Worm (Caenorhabditis elegans): ENCODE measurements around the gene ZC204.13.
"Not testable (repeated sequence)": the region's sequence is repeated elsewhere in the genome, so short reads cannot be mapped to it uniquely, and the experiment has no call there.

Gene ZC204.13

DNA sequence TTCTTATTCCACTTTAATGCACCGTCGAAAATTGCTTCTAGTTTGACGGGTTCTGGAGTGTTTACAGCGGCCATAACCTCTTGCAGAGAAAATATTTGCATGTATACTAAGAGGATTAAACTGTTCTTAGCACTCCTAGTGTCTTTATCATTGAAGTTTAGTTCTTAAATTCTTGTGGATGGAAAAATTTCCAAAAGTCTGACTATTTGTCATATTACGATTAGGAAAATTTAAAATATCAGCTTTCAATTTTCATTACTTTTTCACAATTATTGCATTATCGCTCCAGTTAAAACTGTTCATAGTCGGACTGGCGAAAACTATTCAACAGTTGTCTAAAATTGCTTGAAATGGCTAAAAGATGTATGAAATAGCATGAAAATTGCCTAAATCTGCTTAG is at the start of gene ZC204.13:
ZC204.13 (minus strand) TSS at position 101 of the 400 bp plus-strand sequence.
- TF ChIP-seq bed-1, nfya-2, ztf-6 (GFP tag; IDR thresholded peaks at IDR 0.05): not testable (repeated sequence)

DNA sequence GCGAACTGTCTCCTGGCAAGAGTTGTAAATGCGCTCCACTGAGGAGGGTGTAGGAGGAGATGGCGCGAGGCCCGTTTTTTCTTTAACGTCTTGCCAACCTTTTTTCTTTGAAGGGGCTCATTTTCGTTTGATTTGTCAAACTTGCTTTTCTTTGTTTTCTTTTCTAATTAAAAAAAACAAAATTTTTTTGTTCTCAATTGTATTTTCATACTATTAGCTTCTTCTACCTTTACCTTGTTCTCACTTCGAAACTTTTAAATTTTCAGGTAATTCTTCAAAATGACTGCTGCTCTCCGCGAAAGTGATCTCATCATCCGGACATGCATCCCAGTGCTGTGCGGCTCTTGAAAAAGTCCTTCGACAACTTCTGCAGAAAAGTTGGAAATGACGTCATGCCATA is 49.2 kb upstream of the ZC204.13 start, which contains the start of gene fbxa-184:
fbxa-184 (plus strand) TSS at position 301 of the 400 bp plus-strand sequence.
- no peak for TF ChIP-seq snpc-3.4 (tag; optimal IDR thresholded peaks at IDR 0.05)
- no peak for TF ChIP-seq rec-8 (tag; optimal IDR thresholded peaks at IDR 0.05)
- no peak for TF ChIP-seq D2030.7 (GFP tag; IDR thresholded peaks at IDR 0.05)
- TF ChIP-seq aptf-2 (GFP tag; conservative IDR thresholded peaks at IDR 0.05), result peak; percentile 81
- TF ChIP-seq aptf-3 (GFP tag; IDR thresholded peaks at IDR 0.05), result no peak

DNA sequence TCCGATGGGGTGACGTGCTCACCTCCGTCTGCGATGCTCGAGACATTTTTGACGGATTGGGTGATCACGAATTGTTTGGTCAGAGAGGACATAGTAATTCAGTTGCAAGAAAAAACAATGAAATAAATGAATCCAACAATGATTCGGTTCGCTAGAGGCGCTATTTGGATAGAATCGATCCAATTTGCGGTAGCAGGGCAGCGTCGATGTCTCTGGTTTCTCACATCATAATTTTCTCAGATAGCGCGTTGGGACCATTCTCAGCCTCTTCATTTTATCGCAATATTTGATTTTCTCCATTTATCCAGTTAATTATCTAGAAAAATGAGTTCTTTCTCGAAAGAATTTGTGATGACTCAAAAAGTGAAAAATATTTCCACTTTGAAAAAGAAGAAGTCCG is 45.6 kb upstream of the ZC204.13 start, which contains the start of gene sdz-18:
sdz-18 (minus strand) TSS at position 101 of the 400 bp plus-strand sequence.
- no peak for TF ChIP-seq ztf-22 (GFP tag; optimal IDR thresholded peaks at IDR 0.05)

DNA sequence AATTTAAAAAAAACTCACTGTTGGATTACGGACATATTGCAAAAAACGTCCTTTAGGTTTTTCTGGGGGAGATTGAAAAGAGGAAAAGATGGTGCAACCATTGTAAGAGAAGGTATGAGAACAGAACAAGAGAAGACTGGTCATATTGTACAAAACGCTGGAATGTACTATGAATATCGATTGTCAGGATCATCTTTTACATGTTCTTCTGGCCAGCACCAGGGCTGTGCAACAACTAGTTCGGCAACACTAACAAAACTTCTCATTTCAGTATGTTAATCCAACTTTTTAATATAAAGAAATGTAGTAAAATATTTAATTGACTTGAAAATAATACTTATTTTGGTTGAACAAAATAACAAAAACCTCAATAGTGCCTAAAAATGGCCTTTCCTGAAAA is 42.6 kb upstream of the ZC204.13 start, which contains the start of gene fbxb-47:
fbxb-47 (minus strand) TSS at position 101 of the 400 bp plus-strand sequence.
- TF ChIP-seq mxl-1 (tag; optimal IDR thresholded peaks at IDR 0.05) (no peak), nhr-120 (GFP tag; IDR thresholded peaks at IDR 0.05) (no peak), C17E4.6 (GFP tag; IDR thresholded peaks at IDR 0.05) (no peak), T07F8.4 (tag; optimal IDR thresholded peaks at IDR 0.05) (no peak), ceh-58 (GFP tag; IDR thresholded peaks at IDR 0.05) (no peak), F57A8.1 (GFP tag; optimal IDR thresholded peaks at IDR 0.05) (no peak), B0261.1 (tag; optimal IDR thresholded peaks at IDR 0.05) (no peak), ztf-22 (GFP tag; optimal IDR thresholded peaks at IDR 0.05) (no peak), ets-4 (GFP tag; optimal IDR thresholded peaks at IDR 0.05) (no peak), xnd-1 (tag; optimal IDR thresholded peaks at IDR 0.05) (no peak), ceh-79 (tag; optimal IDR thresholded peaks at IDR 0.05) (no peak), hmg-20 (GFP tag; IDR thresholded peaks at IDR 0.05) (no peak), nhr-90 (tag; optimal IDR thresholded peaks at IDR 0.05) (no peak), hlh-26 (GFP tag; conservative IDR thresholded peaks at IDR 0.05) (no peak), nfya-2 (GFP tag; IDR thresholded peaks at IDR 0.05) (no peak)

DNA sequence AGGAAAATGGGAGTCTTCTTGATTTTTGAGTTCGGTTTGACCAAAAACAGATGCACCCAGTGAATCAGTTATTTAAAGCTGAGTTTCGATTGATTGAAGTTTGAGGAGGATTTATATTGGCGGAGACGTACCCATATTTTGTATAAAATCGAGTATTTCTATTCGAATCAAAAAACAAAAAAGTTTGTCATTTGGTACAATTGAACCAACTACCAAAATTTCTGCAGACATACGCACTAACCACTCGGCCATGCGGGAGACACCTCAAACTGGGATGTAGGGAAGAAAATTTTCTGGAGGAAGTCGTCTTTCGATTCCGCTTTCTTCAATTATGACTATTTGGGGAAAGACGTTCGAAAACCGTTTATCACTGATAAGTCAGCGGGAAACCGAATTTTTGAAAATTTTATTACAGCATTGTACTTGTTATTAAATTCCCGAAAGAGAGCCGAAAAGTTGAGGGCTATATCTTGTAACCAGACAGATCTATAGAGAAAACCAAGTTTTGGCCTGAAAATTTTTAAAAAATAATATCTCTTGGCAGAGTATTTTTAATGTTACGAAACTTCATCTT is 39.8 kb upstream of the ZC204.13 start:
- TF ChIP-seq lin-26 (GFP tag; IDR thresholded peaks at IDR 0.05) (peak; percentile 61; the same call in 1 of the 2 replicates), tbp1 (GFP tag; optimal IDR thresholded peaks at IDR 0.05) (peak; percentile 76), B0261.1 (tag; optimal IDR thresholded peaks at IDR 0.05) (peak; percentile 59), rpc-1 (optimal IDR thresholded peaks at IDR 0.05) (peak; percentile 32), rpc-1 (tag; optimal IDR thresholded peaks at IDR 0.05) (peak; percentile 66)

DNA sequence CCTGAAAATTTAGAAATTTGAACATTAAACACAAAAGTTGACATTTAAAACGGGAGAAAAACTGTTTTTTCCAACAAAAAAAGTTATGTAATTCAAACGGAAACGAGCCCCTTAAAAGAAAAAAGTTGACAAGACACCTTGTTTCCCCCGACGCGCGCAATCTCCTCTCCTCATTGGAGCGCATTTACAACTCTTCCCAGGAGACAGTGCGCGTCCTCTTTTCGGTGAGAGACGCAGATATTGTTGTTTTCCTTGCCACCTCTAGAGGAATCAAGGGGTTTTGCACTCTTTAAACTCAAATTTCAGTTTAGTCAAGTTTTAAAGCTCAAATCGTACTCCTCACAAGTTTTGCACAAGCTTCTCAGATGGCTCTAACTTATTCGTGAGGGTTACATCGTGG is 35.1 kb upstream of the ZC204.13 start, which contains the start of gene F58E1.13:
F58E1.13 (minus strand) TSS at position 12 of the 400 bp plus-strand sequence.
- TF ChIP-seq madf-10 (tag; optimal IDR thresholded peaks at IDR 0.05) (no peak), nhr-90 (tag; optimal IDR thresholded peaks at IDR 0.05) (no peak), ama-1 (optimal IDR thresholded peaks at IDR 0.05) (no peak), ama-1 (GFP tag; optimal IDR thresholded peaks at IDR 0.05) (no peak), lag-1 (GFP tag; IDR thresholded peaks at IDR 0.05) (no peak), efl-1 (GFP tag; optimal IDR thresholded peaks at IDR 0.05) (peak; percentile 5), aptf-2 (GFP tag; conservative IDR thresholded peaks at IDR 0.05) (peak; percentile 90), madf-3 (GFP tag; IDR thresholded peaks at IDR 0.05) (no peak), atf-7 (tag; optimal IDR thresholded peaks at IDR 0.05) (no peak)
